Worm (Caenorhabditis elegans) whole organism, young adult: Measurements from ENCODE around the gene F46C3.6.

Experiments
- B0035.1 ChIP-seq: sonication (generic microtip); optimal IDR thresholded peaks from 2 replicates; lab custom pipeline; 2016; ENCODE audit warnings: missing genetic modification characterization, mild to moderate bottlenecking, missing compliant biosample characterization, missing genotype, missing genetic modification reagents
- B0336.3 ChIP-seq: fragments of 200-800 bp; sonication (Bioruptor generic); IDR thresholded peaks from 2 replicates; pipeline ENCODE4 v1.3.6; 2022; ENCODE audit warnings: missing genetic modification characterization, missing compliant biosample characterization
- C06A6.2 ChIP-seq: fragments of 200-800 bp; sonication (Bioruptor generic); conservative IDR thresholded peaks from 2 replicates; pipeline ENCODE4 v1.3.6; 2022; ENCODE audit warnings: missing genetic modification characterization, missing compliant biosample characterization
- D2030.7 ChIP-seq: fragments of 200-800 bp; sonication (Bioruptor generic); IDR thresholded peaks from 2 replicates; pipeline ENCODE4 v1.3.6; 2022; ENCODE audit warnings: missing genetic modification reagents, missing genetic modification characterization, missing compliant biosample characterization
- Y53G8AR.9 ChIP-seq: fragments of 200-800 bp; sonication (Bioruptor generic); conservative IDR thresholded peaks from 2 replicates; pipeline ENCODE4 v1.3.6; 2022; ENCODE audit warnings: missing genetic modification reagents, missing genetic modification characterization, missing compliant biosample characterization
- Y67H2A.10 ChIP-seq: fragments of 200-800 bp; sonication (Bioruptor generic); conservative IDR thresholded peaks from 2 replicates; pipeline ENCODE4 v1.3.6; 2022; ENCODE audit warnings: missing genetic modification reagents, missing genetic modification characterization, missing compliant biosample characterization
- Y95B8A.8 ChIP-seq: fragments of 200-800 bp; sonication (Bioruptor generic); IDR thresholded peaks from 2 replicates; pipeline ENCODE4 v1.3.6; 2022; ENCODE audit warnings: missing genetic modification reagents, missing genetic modification characterization, missing compliant biosample characterization
- aptf-2 ChIP-seq: fragments of 200-800 bp; sonication (Bioruptor generic); conservative IDR thresholded peaks from 2 replicates; pipeline ENCODE4 v1.3.6; 2022; ENCODE audit warnings: missing genetic modification reagents, missing genetic modification characterization, missing compliant biosample characterization
- bed-2 ChIP-seq: fragments of 200-800 bp; sonication (Bioruptor generic); IDR thresholded peaks from 2 replicates; pipeline ENCODE4 v1.3.6; 2022; ENCODE audit warnings: missing genetic modification reagents, missing genetic modification characterization, missing compliant biosample characterization
- cebp-1 ChIP-seq, 2 experiments: fragments of 200-800 bp in 1 of 2; sonication (Bioruptor generic) in 1 of 2; sonication (generic microtip) in 1 of 2; IDR thresholded peaks in 1 of 2; optimal IDR thresholded peaks in 1 of 2; 2 replicates each; pipeline versions ENCODE4 v1.3.6 to Lab custom; 2017 to 2022; ENCODE audit warnings: missing compliant biosample characterization in 2 of 2, missing genetic modification characterization in 2 of 2, mild to moderate bottlenecking in 1 of 2, missing genetic modification reagents in 1 of 2, moderate library complexity in 1 of 2
- ceh-27 ChIP-seq: fragments of 200-800 bp; sonication (Bioruptor generic); optimal IDR thresholded peaks from 2 replicates; lab custom pipeline; 2018; ENCODE audit warnings: mild to moderate bottlenecking, missing genetic modification characterization, moderate library complexity, missing compliant biosample characterization
- dpff-1 ChIP-seq: sonication (generic microtip); optimal IDR thresholded peaks from 2 replicates; lab custom pipeline; 2017; ENCODE audit warnings: mild to moderate bottlenecking, missing genetic modification characterization, missing compliant biosample characterization
- efl-1 ChIP-seq: fragments of 150-350 bp; optimal IDR thresholded peaks from 2 replicates; lab custom pipeline; 2014; ENCODE audit warnings: missing biosample characterization, missing genetic modification reagents, missing genetic modification characterization
- gei-17 ChIP-seq: fragments of 200-800 bp; sonication (Bioruptor generic); optimal IDR thresholded peaks from 2 replicates; lab custom pipeline; 2018; ENCODE audit warnings: mild to moderate bottlenecking, missing genetic modification characterization, missing compliant biosample characterization
- hlh-12 ChIP-seq: sonication (generic microtip); optimal IDR thresholded peaks from 2 replicates; lab custom pipeline; 2016; ENCODE audit warnings: missing genetic modification characterization, missing compliant biosample characterization
- hlh-26 ChIP-seq: fragments of 200-800 bp; sonication (Bioruptor generic); conservative IDR thresholded peaks from 2 replicates; pipeline ENCODE4 v1.3.6; 2022; ENCODE audit warnings: missing genetic modification reagents, missing genetic modification characterization, missing compliant biosample characterization
- hmg-20 ChIP-seq: fragments of 200-800 bp; sonication (Bioruptor generic); IDR thresholded peaks from 2 replicates; pipeline ENCODE4 v1.3.6; 2022; ENCODE audit warnings: missing genetic modification reagents, missing genetic modification characterization, missing compliant biosample characterization
- lsl-1 ChIP-seq: fragments of 200-800 bp; sonication (Bioruptor generic); optimal IDR thresholded peaks from 2 replicates; lab custom pipeline; 2018; ENCODE audit warnings: mild to moderate bottlenecking, missing genetic modification characterization, moderate library complexity, missing compliant biosample characterization
- madf-3 ChIP-seq: fragments of 200-800 bp; sonication (Bioruptor generic); IDR thresholded peaks from 2 replicates; pipeline ENCODE4 v1.3.6; 2022; ENCODE audit warnings: missing genetic modification reagents, missing genetic modification characterization, missing compliant biosample characterization
- madf-8 ChIP-seq: fragments of 200-800 bp; sonication (Bioruptor generic); conservative IDR thresholded peaks from 2 replicates; pipeline ENCODE4 v1.3.6; 2022; ENCODE audit warnings: missing genetic modification reagents, missing genetic modification characterization, missing compliant biosample characterization
- mcd-1 ChIP-seq: fragments of 200-800 bp; sonication (Bioruptor generic); IDR thresholded peaks from 2 replicates; pipeline ENCODE4 v1.3.6; 2022; ENCODE audit warnings: missing genetic modification reagents, missing genetic modification characterization, missing compliant biosample characterization
- nhr-27 ChIP-seq: fragments of 200-800 bp; sonication (Bioruptor generic); optimal IDR thresholded peaks from 2 replicates; lab custom pipeline; 2018; ENCODE audit warnings: mild to moderate bottlenecking, missing genetic modification characterization, moderate library complexity, missing compliant biosample characterization
- nhr-80 ChIP-seq: sonication (generic microtip); optimal IDR thresholded peaks from 2 replicates; lab custom pipeline; 2016; ENCODE audit warnings: missing genetic modification characterization, missing compliant biosample characterization
- rcor-1 ChIP-seq: fragments of 200-800 bp; sonication (Bioruptor generic); IDR thresholded peaks from 2 replicates; pipeline ENCODE4 v1.3.6; 2022; ENCODE audit warnings: missing genetic modification reagents, missing genetic modification characterization, missing compliant biosample characterization
- rpc-1 ChIP-seq, 2 experiments: fragments of 150-350 bp in 1 of 2; sonication (generic microtip) in 1 of 2; optimal IDR thresholded peaks; 2 replicates each; lab custom pipeline; 2014 to 2018; ENCODE audit warnings: missing biosample characterization in 1 of 2, missing genetic modification characterization in 1 of 2, missing genetic modification reagents in 1 of 2, missing genotype in 1 of 2
- unc-130 ChIP-seq: sonication (generic microtip); optimal IDR thresholded peaks from 2 replicates; lab custom pipeline; 2016; ENCODE audit warnings: missing genetic modification reagents, missing genetic modification characterization, missing compliant biosample characterization
- zfh-2 ChIP-seq: fragments of 200-800 bp; sonication (Bioruptor generic); conservative IDR thresholded peaks from 2 replicates; pipeline ENCODE4 v1.3.6; 2022; ENCODE audit warnings: missing genetic modification reagents, missing genetic modification characterization, missing compliant biosample characterization
- zim-3 ChIP-seq: sonication (generic microtip); optimal IDR thresholded peaks from 2 replicates; lab custom pipeline; 2017; ENCODE audit warnings: mild to moderate bottlenecking, missing genetic modification characterization, moderate library complexity, missing compliant biosample characterization

The F46C3.6 gene

DNA sequence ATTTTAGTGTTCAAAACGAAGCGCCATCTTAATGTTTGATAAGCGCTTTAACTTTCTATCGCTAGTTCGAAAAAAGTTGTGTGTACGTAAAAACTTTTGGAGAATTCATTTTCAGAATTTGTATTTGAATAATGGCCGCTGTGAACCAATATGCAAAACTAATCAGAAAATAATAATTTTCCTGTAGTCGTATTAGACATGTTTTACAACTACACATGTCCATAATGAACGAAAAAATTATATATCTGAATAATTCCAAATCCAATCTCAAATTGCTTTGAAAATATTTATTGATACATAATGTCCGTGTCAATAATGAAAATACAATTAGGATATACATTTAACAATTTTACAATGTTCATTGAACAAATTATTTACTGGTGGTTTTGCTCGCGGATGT lies 13.1 kb downstream of the F46C3.6 start:
- peak; percentile 17; the same call in 1 of the 2 replicates for TF ChIP-seq Y53G8AR.9
- TF ChIP-seq nhr-80, result peak; percentile 4
- no peak for TF ChIP-seq zfh-2 (GFP tag; lab: Robert Waterston, UW)

DNA sequence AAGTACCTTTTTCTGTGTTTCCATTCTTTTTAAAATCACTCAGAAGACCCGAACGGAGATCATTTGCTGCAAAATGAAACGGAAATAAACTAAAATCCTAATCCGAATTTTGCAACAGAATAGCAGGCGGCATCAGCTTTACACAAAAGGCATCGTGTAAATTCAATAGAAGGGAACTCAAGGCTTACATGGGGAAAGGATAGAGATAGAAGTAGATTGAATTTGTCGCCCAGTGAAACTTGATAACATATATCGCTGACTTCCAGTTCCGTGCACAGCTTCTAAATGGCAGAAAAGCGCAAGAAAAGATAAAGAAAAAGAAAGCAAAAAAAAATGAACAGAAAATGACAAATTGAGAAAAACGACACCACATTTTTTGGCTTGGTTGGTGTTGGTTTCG lies 14.0 kb downstream of the F46C3.6 start, which contains the start of gene slo-2:
Gene slo-2 (minus strand): TSS at position 24 of the 400 bp plus-strand sequence.
- TF ChIP-seq C06A6.2 (GFP tag; lab: Robert Waterston, UW) (no peak), Y67H2A.10 (no peak), madf-8 (GFP tag; lab: Robert Waterston, UW) (no peak), hlh-12 (tag; lab: Kevin White, UChicago) (no peak), rcor-1 (no peak), B0336.3 (no peak), unc-130 (no peak), hlh-26 (GFP tag; lab: Robert Waterston, UW) (no peak), zim-3 (tag; lab: Kevin White, UChicago) (no peak), gei-17 (GFP tag; lab: Kevin White, UChicago) (no peak), D2030.7 (no peak)

DNA sequence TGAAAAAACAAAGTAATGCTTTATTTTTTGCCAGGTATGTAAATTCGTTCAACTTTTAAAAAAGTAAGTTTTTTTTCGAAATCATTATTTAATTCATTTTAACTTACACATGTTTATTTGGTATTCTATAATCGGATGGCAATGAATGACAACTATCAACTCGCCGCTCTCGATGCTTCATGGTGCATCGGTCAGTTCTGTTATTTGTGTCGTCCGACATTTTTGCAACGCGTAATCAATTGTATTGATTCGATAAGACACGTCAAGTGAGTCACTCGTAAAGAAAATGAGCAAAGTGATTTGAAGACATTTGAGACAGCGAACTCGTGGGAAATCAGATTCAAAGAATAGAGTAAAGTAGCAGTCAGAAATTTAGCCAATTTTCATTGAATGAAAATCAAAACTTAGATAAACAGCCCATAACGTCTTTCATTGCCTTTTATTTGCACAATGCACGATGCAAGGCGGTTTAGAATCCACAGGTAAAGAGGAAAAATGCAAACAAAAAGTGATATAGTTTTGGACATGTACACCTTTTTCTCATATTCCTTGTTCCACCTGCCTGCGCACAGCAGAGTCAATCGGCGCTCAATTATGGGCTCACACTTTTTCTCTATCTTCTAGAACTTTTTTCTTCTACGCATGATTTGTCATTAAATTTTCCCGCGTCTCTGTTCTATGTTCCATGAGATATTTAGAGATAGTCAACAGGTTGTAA lies 19.2 kb downstream of the F46C3.6 start:
- TF ChIP-seq dpff-1 (tag; lab: Kevin White, UChicago) (no peak), nhr-80 (peak; percentile 69), B0035.1 (no peak)

DNA sequence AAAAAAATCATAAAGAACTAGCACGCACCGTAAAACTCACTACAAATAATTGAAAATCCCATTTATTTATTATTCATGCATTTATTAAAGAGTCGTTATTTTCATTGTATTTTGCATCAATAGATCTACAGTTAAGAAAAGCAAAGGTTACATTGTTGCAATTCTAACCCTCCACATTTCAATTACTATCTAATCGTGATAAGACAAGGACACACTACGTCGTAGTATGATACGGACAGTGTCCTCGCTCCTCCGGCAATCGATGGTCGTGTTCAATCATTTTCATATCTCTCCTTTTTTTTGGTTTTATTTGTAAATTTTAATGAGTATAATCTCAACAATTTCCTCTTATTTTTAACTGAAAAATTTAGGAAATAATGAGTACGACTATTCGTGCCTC lies 26.9 kb downstream of the F46C3.6 start, which contains the start of gene prx-12:
Gene prx-12 (plus strand): TSS at position 371 of the 400 bp plus-strand sequence.
- TF ChIP-seq Y95B8A.8 (no peak), nhr-27 (tag; lab: Kevin White, UChicago) (no peak), madf-3 (GFP tag; lab: Robert Waterston, UW) (no peak), nhr-80 (peak; percentile 59), efl-1 (GFP tag; lab: Kevin White, UChicago) (no peak), mcd-1 (GFP tag; lab: Robert Waterston, UW) (no peak), aptf-2 (GFP tag; lab: Robert Waterston, UW) (no peak), ceh-27 (GFP tag; lab: Kevin White, UChicago) (no peak), cebp-1 (GFP tag; IDR thresholded peaks at IDR 0.05; lab: Robert Waterston, UW) (no peak), cebp-1 (tag; optimal IDR thresholded peaks at IDR 0.05; lab: Kevin White, UChicago) (no peak)

DNA sequence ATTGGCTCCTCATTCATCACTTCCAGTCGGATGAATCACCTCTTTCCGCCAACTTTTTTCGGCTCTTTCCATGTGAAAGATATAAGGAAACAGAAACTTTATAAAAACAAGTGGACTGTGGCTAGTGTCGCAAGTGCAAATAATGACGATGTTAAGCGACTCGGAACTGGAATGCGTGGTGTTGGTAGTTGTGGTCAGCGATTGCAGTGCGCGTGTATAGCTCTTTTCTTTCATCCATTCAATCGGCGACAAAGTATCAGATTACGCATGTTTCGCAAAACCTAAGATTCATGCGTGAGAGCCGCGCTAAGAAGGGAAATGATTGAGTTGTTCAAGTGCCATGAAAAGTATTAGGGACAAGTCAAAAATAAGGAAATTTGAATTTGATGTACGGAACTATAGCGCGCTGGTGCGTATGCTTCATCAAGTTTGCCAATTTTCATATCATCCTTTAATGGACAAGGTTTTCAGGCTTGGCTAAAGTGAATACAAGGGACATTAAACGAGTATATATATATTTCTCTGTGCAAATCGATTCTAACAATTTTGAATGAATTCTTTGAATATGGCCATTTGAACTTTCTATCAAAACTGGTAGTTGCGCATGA lies 32.0 kb downstream of the F46C3.6 start:
- TF ChIP-seq rpc-1 (optimal IDR thresholded peaks at IDR 0.05; lab: Kevin White, UChicago) (no peak), rpc-1 (tag; optimal IDR thresholded peaks at IDR 0.05; lab: Kevin White, UChicago) (no peak), hmg-20 (GFP tag; lab: Robert Waterston, UW) (no peak)

DNA sequence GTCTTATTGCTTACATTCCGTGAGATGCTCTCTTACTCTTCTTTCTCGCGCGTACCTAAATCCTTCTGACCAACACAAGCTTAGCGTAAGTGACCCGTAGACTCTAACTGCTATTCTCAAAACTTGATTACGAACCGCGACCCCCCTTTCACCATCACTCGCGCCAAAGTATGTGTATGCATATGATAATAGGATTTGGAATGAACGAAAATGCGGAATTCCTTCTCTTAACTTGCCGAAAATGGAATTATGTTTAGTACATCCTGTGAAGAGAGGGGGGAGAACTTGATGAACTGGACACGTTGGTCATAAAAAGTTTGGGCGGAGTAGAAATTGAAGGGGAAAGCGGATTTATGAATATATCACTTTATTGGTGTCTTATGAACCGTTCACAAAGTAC lies 33.0 kb downstream of the F46C3.6 start:
- no peak for TF ChIP-seq lsl-1 (GFP tag; lab: Kevin White, UChicago)
- no peak for TF ChIP-seq bed-2 (GFP tag; lab: Robert Waterston, UW)
- peak; percentile 26 for TF ChIP-seq ceh-27 (GFP tag; lab: Kevin White, UChicago)
